Fruit fly (Drosophila melanogaster): ENCODE results near the gene fal.

- TF ChIP-seq fd85E (GFP tag; optimal IDR thresholded peaks at IDR 0.05) (no peak), Ets21C (GFP tag; optimal IDR thresholded peaks at IDR 0.05) (no peak), vri (GFP tag; optimal IDR thresholded peaks at IDR 0.05) (no peak), CG15336 (GFP tag; IDR thresholded peaks at IDR 0.05) (no peak)
These were observed 23.8 kb upstream of the fal start, which contains the start of gene CG14088 for dm6 chr3L:19270542-19270941.
